Worm (Caenorhabditis elegans) whole organism, late embryonic: Measurements from ENCODE around the gene ZK1290.15.

Experiments
- T23F11.4 ChIP-seq: fragments of 200-800 bp; sonication (Bioruptor generic); optimal IDR thresholded peaks from 2 replicates; lab custom pipeline; 2018; ENCODE audit warnings: mild to moderate bottlenecking, missing genetic modification characterization, missing compliant biosample characterization
- ceh-18 ChIP-seq: sonication (generic microtip); optimal IDR thresholded peaks from 2 replicates; lab custom pipeline; 2016; ENCODE audit warnings: missing genetic modification characterization, missing compliant biosample characterization
- dmd-4 ChIP-seq: sonication (generic microtip); optimal IDR thresholded peaks from 2 replicates; lab custom pipeline; 2016; ENCODE audit warnings: borderline replicate concordance, missing genetic modification characterization, missing compliant biosample characterization
- fax-1 ChIP-seq: sonication (generic microtip); optimal IDR thresholded peaks from 2 replicates; lab custom pipeline; 2016; ENCODE audit warnings: missing genotype, missing genetic modification characterization, missing compliant biosample characterization
- lim-6 ChIP-seq: sonication (generic microtip); optimal IDR thresholded peaks from 2 replicates; lab custom pipeline; 2016; ENCODE audit warnings: missing genetic modification characterization, missing compliant biosample characterization
- nfya-1 ChIP-seq: sonication (generic microtip); optimal IDR thresholded peaks from 2 replicates; lab custom pipeline; 2017; ENCODE audit warnings: missing genetic modification characterization, mild to moderate bottlenecking, missing compliant biosample characterization, antibody characterized with exemption, moderate library complexity
- nhr-11 ChIP-seq: fragments of 150-350 bp; optimal IDR thresholded peaks from 2 replicates; lab custom pipeline; 2014; ENCODE audit warnings: missing biosample characterization, missing genetic modification characterization
- npax-4 ChIP-seq: sonication (generic microtip); optimal IDR thresholded peaks from 2 replicates; lab custom pipeline; 2016; ENCODE audit warnings: missing genetic modification characterization, missing compliant biosample characterization
- pha-4 ChIP-seq: fragments of 150-350 bp; optimal IDR thresholded peaks from 2 replicates; lab custom pipeline; 2018; ENCODE audit warnings: missing biosample characterization, missing genetic modification reagents, missing genetic modification characterization
- rnt-1 ChIP-seq: sonication (generic microtip); optimal IDR thresholded peaks from 2 replicates; lab custom pipeline; 2016; ENCODE audit warnings: missing genetic modification characterization, missing compliant biosample characterization
- sox-4 ChIP-seq: sonication (generic microtip); optimal IDR thresholded peaks from 2 replicates; lab custom pipeline; 2017; ENCODE audit warnings: mild to moderate bottlenecking, missing genetic modification characterization, inconsistent platforms, missing compliant biosample characterization

ce11 chrII:7530944-7531343 is 7.6 kb downstream of the ZK1290.15 start, which contains the start of gene wrt-1:
- no peak for TF ChIP-seq npax-4 (tag; lab: Kevin White, UChicago)
- TF ChIP-seq ceh-18, result no peak
- no peak for TF ChIP-seq lim-6 (tag; lab: Kevin White, UChicago)
- no peak for TF ChIP-seq rnt-1 (tag; lab: Kevin White, UChicago)
- TF ChIP-seq nhr-11, result no peak
- TF ChIP-seq dmd-4 (tag; lab: Kevin White, UChicago), result no peak
- no peak for TF ChIP-seq T23F11.4 (GFP tag; lab: Kevin White, UChicago)
- TF ChIP-seq pha-4 (tag; lab: Kevin White, UChicago), result no peak
- TF ChIP-seq sox-4 (tag; lab: Kevin White, UChicago), result no peak
- TF ChIP-seq nfya-1, result no peak
- no peak for TF ChIP-seq fax-1 (tag; lab: Kevin White, UChicago)
